Worm (Caenorhabditis elegans): Measurements from ENCODE around the gene acdh-8.
A peak's percentile ranks its signal among the peaks of the same experiment; 100 is the strongest.

acdh-8 gene

DNA sequence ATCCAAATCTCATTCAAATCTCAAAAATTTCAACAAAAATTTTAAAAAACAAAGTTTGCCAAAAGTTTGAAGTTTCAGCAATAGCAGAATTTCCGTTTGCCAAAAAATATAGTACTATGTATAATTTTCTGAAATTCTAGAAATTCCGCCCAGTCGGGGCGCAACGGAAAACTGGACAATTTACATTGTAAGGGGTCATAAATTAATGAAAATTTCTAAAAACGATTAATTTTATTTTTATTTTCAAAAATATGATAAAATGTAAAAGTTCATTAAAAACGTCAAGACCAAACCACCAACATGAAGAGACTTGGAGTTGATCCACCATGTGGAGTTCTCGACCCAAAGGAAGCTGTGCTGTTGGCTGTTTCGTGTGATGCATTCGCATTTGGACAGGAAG, 24.0 kb downstream of the acdh-8 start, which contains the start of gene ZK1248.4:
Gene ZK1248.4, plus strand, starts transcription at position 301 of the 400 bp plus-strand sequence.
- TF ChIP-seq nhr-11 (tag; optimal IDR thresholded peaks at IDR 0.05) (no peak), tbx-2 (tag; optimal IDR thresholded peaks at IDR 0.05) (no peak), ceh-16 (tag; optimal IDR thresholded peaks at IDR 0.05) (no peak), nhr-28 (tag; optimal IDR thresholded peaks at IDR 0.05) (no peak), snpc-4 (tag; optimal IDR thresholded peaks at IDR 0.05) (no peak), lin-39 (tag; optimal IDR thresholded peaks at IDR 0.05) (no peak), egl-5 (tag; optimal IDR thresholded peaks at IDR 0.05) (no peak), ceh-82 (tag; optimal IDR thresholded peaks at IDR 0.05) (no peak), nhr-237 (tag; optimal IDR thresholded peaks at IDR 0.05) (no peak), nhr-76 (tag; optimal IDR thresholded peaks at IDR 0.05) (no peak), eor-1 (tag; optimal IDR thresholded peaks at IDR 0.05) (no peak), ZK546.5 (tag; optimal IDR thresholded peaks at IDR 0.05) (no peak)

DNA sequence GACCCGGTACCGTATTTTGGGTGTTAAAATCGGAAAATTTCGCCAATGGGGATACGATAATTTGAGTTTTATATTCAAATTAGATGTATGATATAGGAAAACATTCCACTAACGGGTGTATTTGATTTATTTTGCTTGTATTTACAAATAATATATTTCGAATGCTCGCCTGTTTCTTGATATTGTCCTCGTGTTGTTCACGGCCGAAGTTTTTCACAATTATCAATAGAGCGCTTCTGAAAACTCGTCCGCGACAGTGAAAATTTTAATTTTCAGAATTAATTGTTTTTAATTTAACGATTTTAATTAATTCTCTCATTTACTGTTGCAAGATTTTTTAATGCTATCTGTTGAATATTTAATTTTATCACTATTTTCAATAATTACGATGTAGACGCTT, 25.4 kb downstream of the acdh-8 start:
- TF ChIP-seq pqm-1 (tag; optimal IDR thresholded peaks at IDR 0.05) = peak; percentile 39
- peak; percentile 53 for TF ChIP-seq elt-2 (tag; optimal IDR thresholded peaks at IDR 0.05)
- TF ChIP-seq snpc-4 (tag; optimal IDR thresholded peaks at IDR 0.05) = no peak
- TF ChIP-seq lin-39 (tag; optimal IDR thresholded peaks at IDR 0.05) = no peak
- no peak for TF ChIP-seq nhr-28 (tag; optimal IDR thresholded peaks at IDR 0.05)
- TF ChIP-seq sea-2 (GFP tag; optimal IDR thresholded peaks at IDR 0.05) = no peak
- no peak for TF ChIP-seq unc-39 (tag; optimal IDR thresholded peaks at IDR 0.05)
- TF ChIP-seq mml-1 (tag; optimal IDR thresholded peaks at IDR 0.05) = no peak
- no peak for TF ChIP-seq nhr-67 (tag; optimal IDR thresholded peaks at IDR 0.05)
- no peak for TF ChIP-seq elt-1 (tag; optimal IDR thresholded peaks at IDR 0.05)
- TF ChIP-seq ceh-9 (tag; optimal IDR thresholded peaks at IDR 0.05) = no peak
- TF ChIP-seq tbx-2 (tag; optimal IDR thresholded peaks at IDR 0.05) = no peak
- TF ChIP-seq ama-1 (optimal IDR thresholded peaks at IDR 0.05) = no peak
- TF ChIP-seq lin-15B (tag; optimal IDR thresholded peaks at IDR 0.05) = peak; percentile 20
- no peak for TF ChIP-seq zag-1 (tag; optimal IDR thresholded peaks at IDR 0.05)
- TF ChIP-seq ztf-11 (tag; optimal IDR thresholded peaks at IDR 0.05) = no peak
- TF ChIP-seq egl-5 (tag; optimal IDR thresholded peaks at IDR 0.05) = no peak
- no peak for TF ChIP-seq nhr-77 (tag; optimal IDR thresholded peaks at IDR 0.05)
- TF ChIP-seq nhr-237 (tag; optimal IDR thresholded peaks at IDR 0.05) = no peak
- TF ChIP-seq elt-3 (tag; optimal IDR thresholded peaks at IDR 0.05) = no peak
- TF ChIP-seq skn-1 (tag; optimal IDR thresholded peaks at IDR 0.05) = peak; percentile 16
- TF ChIP-seq nhr-43 (tag; optimal IDR thresholded peaks at IDR 0.05; ENCODE audit: poor library complexity, severe bottlenecking) = peak; percentile 49
- TF ChIP-seq eor-1 (tag; optimal IDR thresholded peaks at IDR 0.05) = no peak
- TF ChIP-seq ZK546.5 (tag; optimal IDR thresholded peaks at IDR 0.05) = no peak
- no peak for TF ChIP-seq pha-4 (tag; optimal IDR thresholded peaks at IDR 0.05)
- no peak for TF ChIP-seq ceh-16 (tag; optimal IDR thresholded peaks at IDR 0.05)
- TF ChIP-seq mdl-1 (tag; optimal IDR thresholded peaks at IDR 0.05) = no peak

DNA sequence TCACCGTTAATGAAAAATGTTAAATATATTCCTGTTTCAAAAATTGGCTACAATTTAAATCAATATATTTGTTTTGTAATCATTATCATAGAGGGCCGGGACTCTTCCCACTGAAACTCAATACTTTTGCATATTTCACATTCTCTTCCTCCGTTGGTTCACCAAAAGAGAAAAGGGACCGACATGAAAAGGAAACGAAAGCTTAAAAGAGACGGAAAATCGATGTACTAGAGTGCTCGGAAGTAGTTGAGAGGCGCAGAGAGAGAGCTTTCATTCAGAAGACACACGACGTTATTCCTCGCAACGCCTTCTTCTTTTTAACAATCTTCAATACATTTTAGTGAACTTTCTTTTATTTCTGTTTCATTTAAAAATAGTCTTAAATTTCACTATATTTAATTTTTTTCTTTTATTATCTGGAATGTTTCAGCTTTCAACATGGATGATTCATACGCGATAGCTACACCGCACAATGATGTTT, 26.0 kb downstream of the acdh-8 start, which contains the start of gene ehs-1:
Gene ehs-1, plus strand, starts transcription at position 431 of the 481 bp plus-strand sequence.
- TF ChIP-seq ceh-28 (tag; optimal IDR thresholded peaks at IDR 0.05) (no peak), pha-4 (tag; optimal IDR thresholded peaks at IDR 0.05) (no peak), nhr-11 (tag; optimal IDR thresholded peaks at IDR 0.05) (no peak), nfya-1 (tag; optimal IDR thresholded peaks at IDR 0.05; ENCODE audit: insufficient read depth) (peak; percentile 43), lin-15B (tag; optimal IDR thresholded peaks at IDR 0.05) (peak; percentile 8), snpc-4 (tag; optimal IDR thresholded peaks at IDR 0.05) (peak; percentile 26), lsy-12 (tag; optimal IDR thresholded peaks at IDR 0.05) (no peak), nhr-12 (tag; optimal IDR thresholded peaks at IDR 0.05) (no peak), nhr-237 (tag; optimal IDR thresholded peaks at IDR 0.05) (no peak), ztf-4 (tag; optimal IDR thresholded peaks at IDR 0.05) (no peak), lin-39 (tag; optimal IDR thresholded peaks at IDR 0.05) (peak; percentile 25), unc-62 (GFP tag; optimal IDR thresholded peaks at IDR 0.05) (no peak), ztf-11 (tag; optimal IDR thresholded peaks at IDR 0.05) (no peak), ceh-16 (tag; optimal IDR thresholded peaks at IDR 0.05) (no peak), mml-1 (tag; optimal IDR thresholded peaks at IDR 0.05) (no peak), sea-2 (GFP tag; optimal IDR thresholded peaks at IDR 0.05) (peak; percentile 65), nhr-43 (tag; optimal IDR thresholded peaks at IDR 0.05; ENCODE audit: poor library complexity, severe bottlenecking) (no peak), mdl-1 (tag; optimal IDR thresholded peaks at IDR 0.05) (no peak), nhr-76 (tag; optimal IDR thresholded peaks at IDR 0.05) (no peak), nhr-77 (tag; optimal IDR thresholded peaks at IDR 0.05) (no peak)

DNA sequence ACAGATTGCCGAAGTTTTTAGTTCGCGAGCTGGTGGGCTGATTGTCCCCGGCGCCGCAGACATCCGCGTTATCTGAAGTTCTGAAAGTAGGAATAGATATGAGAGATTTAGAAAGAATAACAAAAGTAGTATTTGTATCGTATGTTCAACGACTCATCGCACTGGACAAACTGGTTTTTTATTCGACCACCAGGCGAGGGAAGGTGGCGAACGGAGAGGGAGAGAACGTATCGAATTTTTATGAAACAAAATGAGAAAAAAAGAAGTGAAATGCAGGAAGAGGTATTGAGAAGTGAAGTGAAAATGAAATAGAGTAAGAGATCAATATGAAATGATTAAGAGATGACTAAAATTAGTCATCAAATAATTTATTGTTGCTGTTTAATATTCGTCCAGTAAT, 33.1 kb downstream of the acdh-8 start, which contains the start of gene tbc-2:
Gene tbc-2, minus strand, starts transcription at position 80 of the 400 bp plus-strand sequence.
- TF ChIP-seq jun-1 (tag; optimal IDR thresholded peaks at IDR 0.05) (no peak), ceh-82 (tag; optimal IDR thresholded peaks at IDR 0.05) (no peak), nfya-1 (tag; optimal IDR thresholded peaks at IDR 0.05; ENCODE audit: insufficient read depth) (no peak), nhr-23 (tag; optimal IDR thresholded peaks at IDR 0.05) (peak; percentile 37), egl-27 (tag; optimal IDR thresholded peaks at IDR 0.05) (no peak), nhr-76 (tag; optimal IDR thresholded peaks at IDR 0.05) (no peak), zag-1 (tag; optimal IDR thresholded peaks at IDR 0.05) (no peak), nhr-25 (tag; optimal IDR thresholded peaks at IDR 0.05) (peak; percentile 23), aly-2 (tag; optimal IDR thresholded peaks at IDR 0.05) (no peak), nhr-43 (tag; optimal IDR thresholded peaks at IDR 0.05; ENCODE audit: poor library complexity, severe bottlenecking) (no peak), ztf-4 (tag; optimal IDR thresholded peaks at IDR 0.05) (no peak), sea-2 (GFP tag; optimal IDR thresholded peaks at IDR 0.05) (no peak), ceh-16 (tag; optimal IDR thresholded peaks at IDR 0.05) (no peak), ama-1 (optimal IDR thresholded peaks at IDR 0.05) (no peak), fkh-2 (tag; optimal IDR thresholded peaks at IDR 0.05) (no peak), unc-62 (GFP tag; optimal IDR thresholded peaks at IDR 0.05) (no peak)
